Fruit fly (Drosophila melanogaster) whole organism, embryonic: ENCODE measurements around the gene CG5188.

ENCODE experiments used
- ATbp ChIP-seq: fragments of 200-800 bp; sonication (Bioruptor generic); optimal IDR thresholded peaks from 2 replicates; lab custom pipeline; 2017; ENCODE audit warnings: missing biosample characterization, mild to moderate bottlenecking, missing genetic modification characterization, missing genetic modification reagents
- Atf-2 ChIP-seq: fragments of 200-800 bp; sonication (Bioruptor generic); optimal IDR thresholded peaks from 2 replicates; lab custom pipeline; 2016; ENCODE audit warnings: missing biosample characterization, missing genetic modification characterization
- B-H2 ChIP-seq: fragments of 200-800 bp; sonication (Bioruptor generic); optimal IDR thresholded peaks from 2 replicates; lab custom pipeline; 2018; ENCODE audit warnings: missing biosample characterization, mild to moderate bottlenecking, missing genetic modification characterization
- CG1024 ChIP-seq: fragments of 200-800 bp; sonication (Bioruptor generic); IDR thresholded peaks from 2 replicates; pipeline ENCODE4 v1.3.6; 2022; ENCODE audit warnings: missing biosample characterization, missing genetic modification characterization
- CG12104 ChIP-seq: fragments of 200-800 bp; sonication (Bioruptor generic); optimal IDR thresholded peaks from 3 replicates; lab custom pipeline; 2016; ENCODE audit warnings: missing biosample characterization, missing genetic modification characterization
- CG12219 ChIP-seq: fragments of 200-800 bp; sonication (Bioruptor generic); optimal IDR thresholded peaks from 3 replicates; lab custom pipeline; 2018; ENCODE audit warnings: missing biosample characterization, mild to moderate bottlenecking, missing genetic modification characterization
- CG13624 ChIP-seq: fragments of 200-800 bp; sonication (Bioruptor generic); optimal IDR thresholded peaks from 2 replicates; lab custom pipeline; 2016; ENCODE audit warnings: missing biosample characterization, missing genetic modification characterization
- CG14965 ChIP-seq: fragments of 200-800 bp; sonication (Bioruptor generic); optimal IDR thresholded peaks from 2 replicates; lab custom pipeline; 2016; ENCODE audit warnings: missing biosample characterization, missing genetic modification characterization, borderline replicate concordance
- CG1603 ChIP-seq: fragments of 200-800 bp; sonication (Bioruptor generic); optimal IDR thresholded peaks from 2 replicates; lab custom pipeline; 2019; ENCODE audit warnings: missing biosample characterization, mild to moderate bottlenecking, missing genetic modification characterization, moderate library complexity
- CG17829 ChIP-seq: fragments of 200-800 bp; optimal IDR thresholded peaks from 2 replicates; lab custom pipeline; 2019; ENCODE audit warnings: missing biosample characterization, mild to moderate bottlenecking, missing genetic modification characterization, moderate library complexity
- CG18011 ChIP-seq: fragments of 200-800 bp; sonication (Bioruptor generic); optimal IDR thresholded peaks from 2 replicates; lab custom pipeline; 2017; ENCODE audit warnings: missing biosample characterization, missing genetic modification characterization, mild to moderate bottlenecking, moderate library complexity, missing genotype
- CG18599 ChIP-seq: fragments of 200-800 bp; sonication (Bioruptor generic); optimal IDR thresholded peaks from 3 replicates; lab custom pipeline; 2017; ENCODE audit warnings: missing biosample characterization, missing genetic modification characterization, mild to moderate bottlenecking, moderate library complexity, missing genetic modification reagents
- CG2712 ChIP-seq: fragments of 200-800 bp; optimal IDR thresholded peaks from 3 replicates; lab custom pipeline; 2019; ENCODE audit warnings: missing biosample characterization, mild to moderate bottlenecking, missing genetic modification characterization, moderate library complexity
- CG31224 ChIP-seq: fragments of 200-800 bp; sonication (Bioruptor generic); IDR thresholded peaks from 2 replicates; pipeline ENCODE4 v1.3.6; 2022; ENCODE audit warnings: missing biosample characterization, missing genetic modification characterization
- CG33557 ChIP-seq: fragments of 200-800 bp; sonication (Bioruptor generic); optimal IDR thresholded peaks from 2 replicates; lab custom pipeline; 2019; ENCODE audit warnings: missing biosample characterization, mild to moderate bottlenecking, missing genetic modification characterization, moderate library complexity
- CG7271 ChIP-seq: fragments of 200-800 bp; sonication (Bioruptor generic); optimal IDR thresholded peaks from 2 replicates; lab custom pipeline; 2018; ENCODE audit warnings: missing biosample characterization, mild to moderate bottlenecking, missing genetic modification characterization, moderate library complexity
- CrebB ChIP-seq: fragments of 200-800 bp; sonication (Bioruptor generic); optimal IDR thresholded peaks from 3 replicates; lab custom pipeline; 2018; ENCODE audit warnings: missing biosample characterization, mild to moderate bottlenecking, missing genetic modification characterization
- Dad ChIP-seq: fragments of 200-800 bp; sonication (Bioruptor generic); optimal IDR thresholded peaks from 3 replicates; lab custom pipeline; 2016; ENCODE audit warnings: missing biosample characterization, missing genetic modification characterization
- Dek ChIP-seq: fragments of 200-800 bp; sonication (Bioruptor generic); optimal IDR thresholded peaks from 3 replicates; lab custom pipeline; 2019; ENCODE audit warnings: missing biosample characterization, mild to moderate bottlenecking, missing genetic modification characterization, moderate library complexity
- Dll ChIP-seq: fragments of 200-800 bp; sonication (Bioruptor generic); IDR thresholded peaks from 4 replicates; pipeline ENCODE4 v1.3.6; 2022; ENCODE audit warnings: missing biosample characterization, missing genetic modification characterization; ENCODE audit not compliant: partially characterized antibody
- E2f1 ChIP-seq: fragments of 200-800 bp; sonication (Bioruptor generic); IDR thresholded peaks from 2 replicates; pipeline ENCODE4 v1.3.6; 2022; ENCODE audit warnings: missing biosample characterization, missing genetic modification characterization
- Fer3 ChIP-seq: fragments of 200-800 bp; sonication (Bioruptor generic); optimal IDR thresholded peaks from 2 replicates; lab custom pipeline; 2018; ENCODE audit warnings: missing biosample characterization, mild to moderate bottlenecking, missing genetic modification characterization, moderate library complexity
- H2.0 ChIP-seq: fragments of 200-800 bp; sonication (Bioruptor generic); IDR thresholded peaks from 2 replicates; pipeline ENCODE4 v1.3.6; 2022; ENCODE audit warnings: missing biosample characterization, missing genetic modification characterization
- HLH4C ChIP-seq: fragments of 200-800 bp; sonication (Bioruptor generic); IDR thresholded peaks from 3 replicates; pipeline ENCODE4 v1.3.6; 2022; ENCODE audit warnings: missing biosample characterization, missing genetic modification characterization; ENCODE audit not compliant: partially characterized antibody
- Hr3 ChIP-seq: fragments of 200-800 bp; sonication (Bioruptor generic); optimal IDR thresholded peaks from 3 replicates; lab custom pipeline; 2016; ENCODE audit warnings: missing biosample characterization, missing genetic modification characterization
- Hr39 ChIP-seq: fragments of >200 bp; optimal IDR thresholded peaks from 2 replicates; lab custom pipeline; 2017
- Hr78 ChIP-seq, 2 experiments: fragments of 200-800 bp in 1 of 2; fragments of >200 bp in 1 of 2; sonication (Bioruptor generic) in 1 of 2; optimal IDR thresholded peaks; 2 replicates each; lab custom pipeline; 2017 to 2019; ENCODE audit warnings: missing biosample characterization in 2 of 2, missing genetic modification characterization in 2 of 2, mild to moderate bottlenecking in 1 of 2, moderate library complexity in 1 of 2
- Hsf ChIP-seq: fragments of 200-800 bp; sonication (Bioruptor generic); optimal IDR thresholded peaks from 3 replicates; lab custom pipeline; 2016; ENCODE audit warnings: missing biosample characterization, missing genetic modification characterization
- MESR4 ChIP-seq: fragments of 200-800 bp; sonication (Bioruptor generic); optimal IDR thresholded peaks from 2 replicates; lab custom pipeline; 2018; ENCODE audit warnings: missing biosample characterization, mild to moderate bottlenecking, missing genetic modification characterization, moderate library complexity
- NC2β ChIP-seq: fragments of 200-800 bp; sonication (Bioruptor generic); optimal IDR thresholded peaks from 2 replicates; lab custom pipeline; 2016; ENCODE audit warnings: missing biosample characterization, missing genetic modification characterization
- Ravus ChIP-seq: fragments of 200-800 bp; sonication (Bioruptor generic); IDR thresholded peaks from 2 replicates; pipeline ENCODE4 v1.3.6; 2022; ENCODE audit warnings: missing biosample characterization, missing genetic modification characterization
- Stat92E ChIP-seq, 3 experiments: fragments of >200 bp in 2 of 3; fragments of 200-800 bp in 1 of 3; sonication (Bioruptor generic) in 1 of 3; optimal IDR thresholded peaks; 2 replicates each; lab custom pipeline; 2017 to 2019; ENCODE audit warnings: missing biosample characterization in 3 of 3, missing genetic modification characterization in 3 of 3, mild to moderate bottlenecking in 1 of 3, moderate library complexity in 1 of 3
- bsh ChIP-seq, 2 experiments: fragments of 200-800 bp; sonication (Bioruptor generic); optimal IDR thresholded peaks; 2 replicates each; lab custom pipeline; 2017 to 2018; ENCODE audit warnings: mild to moderate bottlenecking in 2 of 2, missing biosample characterization in 2 of 2, missing genetic modification characterization in 2 of 2, moderate library complexity in 1 of 2
- crol ChIP-seq: fragments of 200-800 bp; sonication (Bioruptor generic); IDR thresholded peaks from 2 replicates; pipeline ENCODE4 v1.3.6; 2022; ENCODE audit warnings: missing biosample characterization, missing genetic modification characterization
- disco-r ChIP-seq: fragments of 200-800 bp; sonication (Bioruptor generic); optimal IDR thresholded peaks from 2 replicates; lab custom pipeline; 2016; ENCODE audit warnings: missing biosample characterization, missing genetic modification characterization
- dpn ChIP-seq, 2 experiments: fragments of 200-800 bp; sonication (Bioruptor generic); optimal IDR thresholded peaks; 3 replicates each; lab custom pipeline; 2016; ENCODE audit warnings: missing biosample characterization in 2 of 2, missing genetic modification characterization in 2 of 2
- gcm2 ChIP-seq: fragments of 200-800 bp; sonication (Bioruptor generic); optimal IDR thresholded peaks from 2 replicates; lab custom pipeline; 2016; ENCODE audit warnings: missing biosample characterization, missing genetic modification characterization
- gfzf ChIP-seq: fragments of 200-800 bp; sonication (Bioruptor generic); optimal IDR thresholded peaks from 2 replicates; lab custom pipeline; 2016; ENCODE audit warnings: missing biosample characterization, mild to moderate bottlenecking, missing genetic modification characterization, moderate library complexity
- lilli ChIP-seq: fragments of 200-800 bp; sonication (Bioruptor generic); optimal IDR thresholded peaks from 3 replicates; lab custom pipeline; 2016; ENCODE audit warnings: missing biosample characterization, missing genetic modification characterization
- lola ChIP-seq, 3 experiments: fragments of >200 bp in 2 of 3; fragments of 200-800 bp in 1 of 3; sonication (Bioruptor generic) in 1 of 3; optimal IDR thresholded peaks; 2 replicates each; lab custom pipeline; 2017 to 2019; ENCODE audit warnings: missing biosample characterization in 3 of 3, missing genetic modification characterization in 3 of 3, mild to moderate bottlenecking in 1 of 3, moderate library complexity in 1 of 3
- mirr ChIP-seq: fragments of 200-800 bp; sonication (Bioruptor generic); optimal IDR thresholded peaks from 3 replicates; lab custom pipeline; 2018; ENCODE audit warnings: missing biosample characterization, mild to moderate bottlenecking, missing genetic modification characterization
- otp ChIP-seq: fragments of 200-800 bp; sonication (Bioruptor generic); IDR thresholded peaks from 3 replicates; pipeline ENCODE4, ENCODE4 v1.3.6; 2022; ENCODE audit warnings: missing biosample characterization, missing genetic modification characterization
- ro ChIP-seq: fragments of 200-800 bp; sonication (Bioruptor generic); IDR thresholded peaks from 2 replicates; pipeline ENCODE4 v1.3.6; 2022; ENCODE audit warnings: missing biosample characterization, missing genetic modification characterization
- tap ChIP-seq: fragments of 200-800 bp; optimal IDR thresholded peaks from 3 replicates; lab custom pipeline; 2019; ENCODE audit warnings: missing biosample characterization, mild to moderate bottlenecking, missing genetic modification characterization, moderate library complexity
- trh ChIP-seq: fragments of 200-800 bp; sonication (Bioruptor generic); optimal IDR thresholded peaks from 2 replicates; lab custom pipeline; 2016; ENCODE audit warnings: missing biosample characterization, missing genetic modification characterization
- ttk ChIP-seq: fragments of 200-800 bp; sonication (Bioruptor generic); IDR thresholded peaks from 2 replicates; pipeline ENCODE4 v2.1.2; 2022; ENCODE audit warnings: missing biosample characterization, missing genetic modification characterization
- usp ChIP-seq: fragments of >200 bp; optimal IDR thresholded peaks from 2 replicates; lab custom pipeline; 2017; ENCODE audit warnings: missing biosample characterization, missing genetic modification characterization
- vnd ChIP-seq: fragments of 200-800 bp; sonication (Bioruptor generic); IDR thresholded peaks from 3 replicates; pipeline ENCODE4 v1.3.6; 2022; ENCODE audit warnings: missing biosample characterization, missing genetic modification characterization; ENCODE audit not compliant: partially characterized antibody

The CG5188 gene

dm6 chr2L:10413251-10414127, 15.1 kb upstream of the CG5188 start, which contains the start of the genes CG5355 and Klp31E (continued):
- TF ChIP-seq CG33557: peak; percentile 76
- TF ChIP-seq MESR4 (GFP tag; lab: Kevin White, UChicago): peak; percentile 53
- peak; percentile 59 for TF ChIP-seq CG31224 (GFP tag; lab: Robert Waterston, UW)
- no peak for TF ChIP-seq ro (GFP tag; lab: Robert Waterston, UW)
- TF ChIP-seq usp (GFP tag; lab: Kevin White, UChicago): no peak
- TF ChIP-seq CG12104 (GFP tag; lab: Kevin White, UChicago): peak; percentile 69
- TF ChIP-seq gfzf: peak; percentile 23
- peak; percentile 71 for TF ChIP-seq Hr3 (GFP tag; lab: Kevin White, UChicago)
- TF ChIP-seq CG14965: no peak
- TF ChIP-seq CG2712: peak; percentile 85
- no peak for TF ChIP-seq Hr39
- TF ChIP-seq B-H2 (GFP tag; lab: Kevin White, UChicago): no peak
- peak; percentile 5 for TF ChIP-seq disco-r (GFP tag; lab: Kevin White, UChicago)
- TF ChIP-seq dpn (GFP tag; optimal IDR thresholded peaks at IDR 0.05; lab: Kevin White, UChicago): peak; percentile 37 to 41
- peak; percentile 65 for TF ChIP-seq HLH4C (GFP tag; lab: Robert Waterston, UW)
- peak; percentile 45 for TF ChIP-seq Atf-2 (GFP tag; lab: Kevin White, UChicago)
- TF ChIP-seq tap (tag; lab: Kevin White, UChicago): peak; percentile 65
- peak; percentile 80 for TF ChIP-seq Dll (GFP tag; lab: Robert Waterston, UW)
- TF ChIP-seq trh (GFP tag; lab: Kevin White, UChicago): peak; percentile 13
- peak; percentile 65 for TF ChIP-seq vnd (GFP tag; lab: Robert Waterston, UW)
- TF ChIP-seq lilli (GFP tag; lab: Kevin White, UChicago): peak; percentile 74
- TF ChIP-seq CG13624 (GFP tag; lab: Kevin White, UChicago): peak; percentile 52
- TF ChIP-seq CG18011 (GFP tag; lab: Kevin White, UChicago): no peak
- peak; percentile 84 for TF ChIP-seq CG17829
- peak; percentile 65 for TF ChIP-seq Hsf (GFP tag; lab: Kevin White, UChicago)
- no peak for TF ChIP-seq ttk (GFP tag; lab: Robert Waterston, UW)
- TF ChIP-seq gcm2 (GFP tag; lab: Kevin White, UChicago): peak; percentile 35
- TF ChIP-seq CG1024 (GFP tag; lab: Robert Waterston, UW): 0 out of 2 replicates have a peak, but pooled peaks have one; percentile 27
- TF ChIP-seq crol (GFP tag; lab: Robert Waterston, UW): no peak
- TF ChIP-seq Dek (tag; lab: Kevin White, UChicago): no peak
- no peak for TF ChIP-seq Ravus (GFP tag; lab: Robert Waterston, UW)
- no peak for TF ChIP-seq mirr (GFP tag; lab: Kevin White, UChicago)
- peak in 1 of 2 experiments; percentile 58 for TF ChIP-seq bsh (GFP tag; optimal IDR thresholded peaks at IDR 0.05; lab: Kevin White, UChicago)
- peak; percentile 49 for TF ChIP-seq Fer3 (tag; lab: Kevin White, UChicago)
- peak; percentile 31 for TF ChIP-seq H2.0 (GFP tag; lab: Robert Waterston, UW)
- TF ChIP-seq CG18599: no peak
- TF ChIP-seq CrebB: no peak
- no peak for TF ChIP-seq E2f1 (GFP tag; lab: Robert Waterston, UW)
- peak; percentile 78 for TF ChIP-seq CG1603
- TF ChIP-seq Hr78 (GFP tag; optimal IDR thresholded peaks at IDR 0.05; lab: Kevin White, UChicago): no peak
- peak in 1 of 3 experiments; percentile 82 for TF ChIP-seq lola (GFP tag; optimal IDR thresholded peaks at IDR 0.05; lab: Kevin White, UChicago)
- peak; percentile 32 for TF ChIP-seq Dad (GFP tag; lab: Kevin White, UChicago)
- TF ChIP-seq Stat92E (GFP tag; optimal IDR thresholded peaks at IDR 0.05; lab: Kevin White, UChicago): no peak
- TF ChIP-seq CG12219: peak; percentile 40
- no peak for TF ChIP-seq NC2β (GFP tag; lab: Kevin White, UChicago)
- TF ChIP-seq ATbp (GFP tag; lab: Kevin White, UChicago): no peak
- TF ChIP-seq CG7271: no peak
- no peak for TF ChIP-seq otp (GFP tag; lab: Robert Waterston, UW)
